Fruit fly (Drosophila melanogaster) whole organism, embryonic: ENCODE measurements around the gene Mo25.

Source experiments
- Aef1 ChIP-seq: fragments of 200-800 bp; sonication (Bioruptor generic); IDR thresholded peaks from 3 replicates; pipeline ENCODE4 v1.3.6; 2022; ENCODE audit warnings: missing biosample characterization, missing genetic modification characterization
- CG10267 ChIP-seq: fragments of 200-800 bp; sonication (Bioruptor generic); optimal IDR thresholded peaks from 2 replicates; lab custom pipeline; 2018; ENCODE audit warnings: missing biosample characterization, mild to moderate bottlenecking, missing genetic modification characterization, moderate library complexity
- CG11696 ChIP-seq: fragments of 200-800 bp; sonication (Bioruptor generic); IDR thresholded peaks from 2 replicates; pipeline ENCODE4 v1.3.6; 2022; ENCODE audit warnings: missing biosample characterization, missing genetic modification characterization
- CG12155 ChIP-seq: fragments of 200-800 bp; sonication (Bioruptor generic); optimal IDR thresholded peaks from 3 replicates; lab custom pipeline; 2016; ENCODE audit warnings: missing biosample characterization, missing genetic modification characterization
- CG1233 ChIP-seq: fragments of 200-800 bp; sonication (Bioruptor generic); optimal IDR thresholded peaks from 4 replicates; lab custom pipeline; 2018; ENCODE audit warnings: missing biosample characterization, mild to moderate bottlenecking, missing genetic modification characterization
- CG12769 ChIP-seq: fragments of 200-800 bp; sonication (Bioruptor generic); optimal IDR thresholded peaks from 2 replicates; lab custom pipeline; 2019; ENCODE audit warnings: missing biosample characterization, mild to moderate bottlenecking, missing genetic modification characterization, moderate library complexity
- CG13424 ChIP-seq: fragments of 200-800 bp; sonication (Bioruptor generic); optimal IDR thresholded peaks from 2 replicates; lab custom pipeline; 2019; ENCODE audit warnings: missing biosample characterization, mild to moderate bottlenecking, missing genetic modification characterization, moderate library complexity
- CG15011 ChIP-seq: fragments of 200-800 bp; sonication (Bioruptor generic); optimal IDR thresholded peaks from 3 replicates; lab custom pipeline; 2018; ENCODE audit warnings: missing biosample characterization, mild to moderate bottlenecking, missing genetic modification characterization
- CG16863 ChIP-seq: fragments of 200-800 bp; sonication (Bioruptor generic); optimal IDR thresholded peaks from 3 replicates; lab custom pipeline; 2016; ENCODE audit warnings: missing biosample characterization, missing genetic modification characterization
- CG17359 ChIP-seq: fragments of 200-800 bp; sonication (Bioruptor generic); optimal IDR thresholded peaks from 3 replicates; lab custom pipeline; 2018; ENCODE audit warnings: missing biosample characterization, mild to moderate bottlenecking, missing genetic modification characterization, moderate library complexity
- CG17612 ChIP-seq: fragments of 200-800 bp; sonication (Bioruptor generic); IDR thresholded peaks from 2 replicates; pipeline ENCODE4 v1.3.6; 2022; ENCODE audit warnings: missing biosample characterization, missing genetic modification characterization
- CG2199 ChIP-seq: fragments of 200-800 bp; sonication (Bioruptor generic); IDR thresholded peaks from 3 replicates; pipeline ENCODE4 v1.3.6; 2022; ENCODE audit warnings: missing biosample characterization, missing genetic modification characterization
- CG2889 ChIP-seq: fragments of 200-800 bp; sonication (Bioruptor generic); IDR thresholded peaks from 3 replicates; pipeline ENCODE4 v1.3.6; 2022; ENCODE audit warnings: missing biosample characterization, missing genetic modification characterization
- CG32767 ChIP-seq: fragments of 200-800 bp; sonication (Bioruptor generic); IDR thresholded peaks from 2 replicates; pipeline ENCODE4 v1.3.6; 2022; ENCODE audit warnings: missing biosample characterization, missing genetic modification characterization
- CG3281 ChIP-seq: fragments of 200-800 bp; sonication (Bioruptor generic); optimal IDR thresholded peaks from 3 replicates; lab custom pipeline; 2017; ENCODE audit warnings: missing biosample characterization, mild to moderate bottlenecking, missing genetic modification characterization
- CG3726 ChIP-seq: fragments of 200-800 bp; sonication (Bioruptor generic); IDR thresholded peaks from 3 replicates; pipeline ENCODE4, ENCODE4 v1.3.6; 2022; ENCODE audit warnings: missing biosample characterization, missing genetic modification characterization
- CG4730 ChIP-seq: fragments of 200-800 bp; sonication (Bioruptor generic); IDR thresholded peaks from 2 replicates; pipeline ENCODE4 v1.3.6; 2022; ENCODE audit warnings: missing biosample characterization, missing genetic modification characterization
- CG7372 ChIP-seq: fragments of 200-800 bp; sonication (Bioruptor generic); IDR thresholded peaks from 2 replicates; pipeline ENCODE4 v1.3.6; 2022; ENCODE audit warnings: missing biosample characterization, missing genetic modification characterization
- CG8089 ChIP-seq: fragments of 200-800 bp; sonication (Bioruptor generic); optimal IDR thresholded peaks from 3 replicates; lab custom pipeline; 2016; ENCODE audit warnings: missing biosample characterization, missing genetic modification characterization
- CG8765 ChIP-seq: fragments of 200-800 bp; sonication (Bioruptor generic); IDR thresholded peaks from 2 replicates; pipeline ENCODE4 v1.3.6; 2022; ENCODE audit warnings: missing biosample characterization, missing genetic modification characterization
- CG9797 ChIP-seq: fragments of 200-800 bp; sonication (Bioruptor generic); optimal IDR thresholded peaks from 3 replicates; lab custom pipeline; 2018; ENCODE audit warnings: missing biosample characterization, mild to moderate bottlenecking, missing genetic modification characterization
- Camta ChIP-seq: fragments of 200-800 bp; sonication (Bioruptor generic); optimal IDR thresholded peaks from 2 replicates; lab custom pipeline; 2016; ENCODE audit warnings: missing biosample characterization, missing genetic modification characterization
- Dbx ChIP-seq: fragments of 200-800 bp; sonication (Bioruptor generic); IDR thresholded peaks from 3 replicates; pipeline ENCODE4 v1.3.6; 2022; ENCODE audit warnings: missing biosample characterization, missing genetic modification characterization
- Gsc ChIP-seq: fragments of 200-800 bp; sonication (Bioruptor generic); IDR thresholded peaks from 2 replicates; pipeline ENCODE4 v1.3.6; 2022; ENCODE audit warnings: missing biosample characterization, missing genetic modification characterization
- H15 ChIP-seq: fragments of 200-800 bp; sonication (Bioruptor generic); IDR thresholded peaks from 3 replicates; pipeline ENCODE4 v1.3.6; 2022; ENCODE audit warnings: missing biosample characterization, missing genetic modification characterization
- HLH3B ChIP-seq: fragments of 200-800 bp; sonication (Bioruptor generic); IDR thresholded peaks from 2 replicates; pipeline ENCODE4 v1.3.6; 2022; ENCODE audit warnings: missing biosample characterization, missing genetic modification characterization
- HLH4C ChIP-seq: fragments of 200-800 bp; sonication (Bioruptor generic); IDR thresholded peaks from 3 replicates; pipeline ENCODE4 v1.3.6; 2022; ENCODE audit warnings: missing biosample characterization, missing genetic modification characterization; ENCODE audit not compliant: partially characterized antibody
- Hand ChIP-seq: fragments of 200-800 bp; sonication (Bioruptor generic); optimal IDR thresholded peaks from 2 replicates; lab custom pipeline; 2017; ENCODE audit warnings: mild to moderate bottlenecking, missing biosample characterization, missing genetic modification reagents, missing genetic modification characterization
- Lhr ChIP-seq: fragments of 200-800 bp; sonication (Bioruptor generic); optimal IDR thresholded peaks from 3 replicates; lab custom pipeline; 2017; ENCODE audit warnings: mild to moderate bottlenecking, missing biosample characterization, missing genetic modification reagents, missing genetic modification characterization
- Mad ChIP-seq: fragments of 200-800 bp; sonication (Bioruptor generic); optimal IDR thresholded peaks from 2 replicates; lab custom pipeline; 2016; ENCODE audit warnings: missing biosample characterization, missing genetic modification characterization
- Med ChIP-seq: fragments of 200-800 bp; sonication (Bioruptor generic); peaks from one replicate; lab custom pipeline; 2016; ENCODE audit warnings: missing biosample characterization, missing genetic modification characterization, mild to moderate bottlenecking, inconsistent platforms, moderate library complexity
- Pdp1 ChIP-seq, 2 experiments: fragments of 200-800 bp; sonication (Bioruptor generic); optimal IDR thresholded peaks; 3 replicates each; lab custom pipeline; 2016; ENCODE audit warnings: missing biosample characterization in 2 of 2, missing genetic modification characterization in 2 of 2, mild to moderate bottlenecking in 1 of 2, moderate library complexity in 1 of 2
- Poxn ChIP-seq: fragments of 200-800 bp; sonication (Bioruptor generic); IDR thresholded peaks from 2 replicates; pipeline ENCODE4 v1.3.6; 2022; ENCODE audit warnings: missing biosample characterization, missing genetic modification characterization
- Ptx1 ChIP-seq: fragments of 200-800 bp; sonication (Bioruptor generic); IDR thresholded peaks from 2 replicates; pipeline ENCODE4 v1.3.6; 2022; ENCODE audit warnings: missing biosample characterization, missing genetic modification characterization
- Side ChIP-seq: fragments of 200-800 bp; sonication (Bioruptor generic); optimal IDR thresholded peaks from 2 replicates; lab custom pipeline; 2016; ENCODE audit warnings: missing biosample characterization, missing genetic modification characterization
- al ChIP-seq: fragments of 200-800 bp; sonication (Bioruptor generic); IDR thresholded peaks from 2 replicates; pipeline ENCODE4 v1.3.6; 2022; ENCODE audit warnings: missing biosample characterization, missing genetic modification characterization
- amos ChIP-seq: fragments of 200-800 bp; sonication (Bioruptor generic); IDR thresholded peaks from 2 replicates; pipeline ENCODE4 v1.3.6; 2022; ENCODE audit warnings: missing biosample characterization, missing genetic modification characterization; ENCODE audit not compliant: partially characterized antibody
- aop ChIP-seq: fragments of 200-800 bp; sonication (Bioruptor generic); IDR thresholded peaks from 2 replicates; pipeline ENCODE4 v1.3.6; 2022; ENCODE audit warnings: missing biosample characterization, missing genetic modification characterization
- cato ChIP-seq: fragments of 200-800 bp; sonication (Bioruptor generic); optimal IDR thresholded peaks from 2 replicates; lab custom pipeline; 2016; ENCODE audit warnings: missing biosample characterization, missing genetic modification characterization, borderline replicate concordance
- cg ChIP-seq: fragments of 200-800 bp; sonication (Bioruptor generic); optimal IDR thresholded peaks from 3 replicates; lab custom pipeline; 2019; ENCODE audit warnings: missing biosample characterization, mild to moderate bottlenecking, missing genetic modification characterization, moderate library complexity
- chinmo ChIP-seq: fragments of 200-800 bp; sonication (Bioruptor generic); IDR thresholded peaks from 4 replicates; pipeline ENCODE4 v1.3.6; 2022; ENCODE audit warnings: missing biosample characterization, missing genetic modification characterization; ENCODE audit not compliant: partially characterized antibody
- fd64A ChIP-seq: fragments of 200-800 bp; sonication (Bioruptor generic); optimal IDR thresholded peaks from 3 replicates; lab custom pipeline; 2018; ENCODE audit warnings: missing biosample characterization, mild to moderate bottlenecking, missing genetic modification characterization
- fd96Cb ChIP-seq: fragments of 200-800 bp; sonication (Bioruptor generic); optimal IDR thresholded peaks from 2 replicates; lab custom pipeline; 2018; ENCODE audit warnings: missing biosample characterization, mild to moderate bottlenecking, missing genetic modification characterization, moderate library complexity
- gfzf ChIP-seq: fragments of 200-800 bp; sonication (Bioruptor generic); optimal IDR thresholded peaks from 2 replicates; lab custom pipeline; 2016; ENCODE audit warnings: missing biosample characterization, mild to moderate bottlenecking, missing genetic modification characterization, moderate library complexity
- hb ChIP-seq: fragments of 200-800 bp; sonication (Bioruptor generic); IDR thresholded peaks from 3 replicates; pipeline ENCODE4 v1.3.6; 2022; ENCODE audit warnings: missing biosample characterization, missing genetic modification characterization; ENCODE audit not compliant: partially characterized antibody
- hbn ChIP-seq: fragments of 200-800 bp; sonication (Bioruptor generic); IDR thresholded peaks from 2 replicates; pipeline ENCODE4 v1.3.6; 2022; ENCODE audit warnings: missing biosample characterization, missing genetic modification characterization; ENCODE audit not compliant: partially characterized antibody
- prd ChIP-seq, 3 experiments: fragments of >200 bp in 2 of 3; fragments of 200-800 bp in 1 of 3; sonication (Bioruptor generic) in 1 of 3; optimal IDR thresholded peaks in 2 of 3; IDR thresholded peaks in 1 of 3; 2 replicates in 2 of 3; 3 replicates in 1 of 3; pipeline versions ENCODE4 v1.3.6 to Lab custom; 2017 to 2022; ENCODE audit warnings: missing biosample characterization in 1 of 3, missing genetic modification characterization in 1 of 3
- row ChIP-seq: fragments of 200-800 bp; sonication (Bioruptor generic); IDR thresholded peaks from 3 replicates; pipeline ENCODE4 v1.3.6; 2022; ENCODE audit warnings: missing biosample characterization, missing genetic modification characterization
- toy ChIP-seq: fragments of 200-800 bp; sonication (Bioruptor generic); IDR thresholded peaks from 2 replicates; pipeline ENCODE4 v1.3.6; 2022; ENCODE audit warnings: missing biosample characterization, missing genetic modification characterization
- tx ChIP-seq: fragments of 200-800 bp; sonication (Bioruptor generic); optimal IDR thresholded peaks from 2 replicates; lab custom pipeline; 2016; ENCODE audit warnings: missing biosample characterization, missing genetic modification characterization

The Mo25 gene

DNA sequence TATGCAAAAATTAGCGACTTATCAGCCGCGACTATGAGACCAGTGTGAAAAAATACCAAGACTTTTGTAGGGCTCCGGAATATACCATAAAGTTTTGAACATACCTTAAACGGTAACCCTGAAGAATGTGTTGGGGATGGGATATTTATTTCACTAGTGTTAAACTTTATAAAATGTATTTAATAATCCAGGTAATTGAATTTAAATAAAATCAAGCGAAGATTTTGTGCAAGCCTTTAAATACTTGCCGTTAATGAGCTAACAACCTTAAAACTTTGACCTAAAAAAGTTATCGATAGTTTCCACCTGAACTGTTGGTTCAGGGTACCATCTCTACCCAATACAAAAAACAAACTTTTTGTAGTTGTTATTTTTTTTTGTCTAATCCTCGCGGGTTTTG lies 3.1 kb downstream of the Mo25 start, which contains the start of gene CG4101 (continued):
- TF ChIP-seq chinmo (GFP tag; lab: Robert Waterston, UW): no peak
- TF ChIP-seq Lhr (GFP tag; lab: Kevin White, UChicago): peak; percentile 61
- peak; percentile 63 for TF ChIP-seq CG17359
- peak; percentile 22 for TF ChIP-seq CG8089 (GFP tag; lab: Kevin White, UChicago)
- TF ChIP-seq HLH4C: peak; percentile 71
- no peak for TF ChIP-seq Hand (GFP tag; lab: Kevin White, UChicago)
- TF ChIP-seq CG11696 (GFP tag; lab: Robert Waterston, UW): peak; percentile 61; the same call in 1 of the 2 replicates
- TF ChIP-seq aop (GFP tag; lab: Robert Waterston, UW): no peak
- TF ChIP-seq CG17612 (GFP tag; lab: Robert Waterston, UW): no peak
- TF ChIP-seq H15 (GFP tag; lab: Robert Waterston, UW): peak; percentile 58; the same call in 1 of the 3 replicates
- TF ChIP-seq CG15011 (GFP tag; lab: Kevin White, UChicago): peak; percentile 54
- 0 out of 2 replicates have a peak, but pooled peaks have one; percentile 18 for TF ChIP-seq toy (GFP tag; lab: Robert Waterston, UW)
- peak; percentile 60 for TF ChIP-seq CG1233 (GFP tag; lab: Kevin White, UChicago)
- peak; percentile 29; the same call in 1 of the 2 replicates for TF ChIP-seq Gsc (GFP tag; lab: Robert Waterston, UW)
- TF ChIP-seq fd64A (GFP tag; lab: Kevin White, UChicago): no peak
- peak; percentile 94 for TF ChIP-seq row
- peak; percentile 62 for TF ChIP-seq CG4730 (GFP tag; lab: Robert Waterston, UW)
- TF ChIP-seq CG32767 (GFP tag; lab: Robert Waterston, UW): peak; percentile 77
- peak; percentile 85 for TF ChIP-seq hbn (GFP tag; lab: Robert Waterston, UW)
- TF ChIP-seq CG10267 (tag; lab: Kevin White, UChicago): peak; percentile 85
- TF ChIP-seq hb (GFP tag; lab: Robert Waterston, UW): no peak; the same call in 2 of the 3 replicates
- peak; percentile 59 for TF ChIP-seq Mad (GFP tag; lab: Kevin White, UChicago)
- TF ChIP-seq al (GFP tag; lab: Robert Waterston, UW): peak; percentile 80
- peak; percentile 64 for TF ChIP-seq CG16863 (GFP tag; lab: Kevin White, UChicago)
- peak; percentile 76 for TF ChIP-seq amos
- no peak for TF ChIP-seq Poxn
- TF ChIP-seq gfzf (GFP tag; lab: Kevin White, UChicago): peak; percentile 72
- TF ChIP-seq CG2889 (GFP tag; lab: Robert Waterston, UW): peak; percentile 40; the same call in 1 of the 3 replicates
- peak; percentile 75 for TF ChIP-seq CG12769 (tag; lab: Kevin White, UChicago)
- peak; percentile 57 for TF ChIP-seq HLH3B (GFP tag; lab: Robert Waterston, UW)
- peak; percentile 70 for TF ChIP-seq Side (GFP tag; lab: Kevin White, UChicago)
- no peak for TF ChIP-seq CG3726 (GFP tag; lab: Robert Waterston, UW)
- TF ChIP-seq cg (GFP tag; lab: Kevin White, UChicago): no peak
- peak; percentile 86 for TF ChIP-seq Dbx
- TF ChIP-seq CG9797 (GFP tag; lab: Kevin White, UChicago): peak; percentile 69
- no peak for TF ChIP-seq CG2199
- peak; percentile 59 for TF ChIP-seq fd96Cb (tag; lab: Kevin White, UChicago)
- TF ChIP-seq cato (GFP tag; lab: Kevin White, UChicago): peak; percentile 35
- peak; percentile 83 for TF ChIP-seq Ptx1
- TF ChIP-seq CG8765 (GFP tag; lab: Robert Waterston, UW): peak; percentile 65
- TF ChIP-seq Med (GFP tag; lab: Kevin White, UChicago): peak; percentile 95
- peak; percentile 76 for TF ChIP-seq CG12155 (GFP tag; lab: Kevin White, UChicago)
- peak; percentile 69 for TF ChIP-seq Camta (GFP tag; lab: Kevin White, UChicago)
- TF ChIP-seq CG7372: peak; percentile 65
- peak; percentile 83 to 87 for TF ChIP-seq Pdp1 (GFP tag; optimal IDR thresholded peaks at IDR 0.05; lab: Kevin White, UChicago)
- peak; percentile 80 for TF ChIP-seq Aef1 (GFP tag; lab: Robert Waterston, UW)
- peak; percentile 90 for TF ChIP-seq CG3281 (GFP tag; lab: Kevin White, UChicago)
- peak; percentile 70 for TF ChIP-seq tx (GFP tag; lab: Kevin White, UChicago)
- TF ChIP-seq CG13424: peak; percentile 91
- no peak for TF ChIP-seq prd (optimal IDR thresholded peaks at IDR 0.05; lab: Kevin White, UChicago)
- peak; percentile 85 for TF ChIP-seq prd (GFP tag; IDR thresholded peaks at IDR 0.05; lab: Robert Waterston, UW)
